Fruit fly (Drosophila melanogaster) whole organism, embryonic: ENCODE data around the gene CG16985.
A peak's percentile ranks its signal among the peaks of the same experiment; 100 is the strongest.

Source experiments
- CG12391 ChIP-seq: fragments of 200-800 bp; sonication (Bioruptor generic); optimal IDR thresholded peaks from 3 replicates; lab custom pipeline; 2018; ENCODE audit warnings: missing biosample characterization, mild to moderate bottlenecking, missing genetic modification characterization, moderate library complexity
- CG14014 ChIP-seq: fragments of 200-800 bp; sonication (Bioruptor generic); IDR thresholded peaks from 2 replicates; pipeline ENCODE4 v1.3.6; 2022; ENCODE audit warnings: missing biosample characterization, missing genetic modification characterization
- CG17612 ChIP-seq: fragments of 200-800 bp; sonication (Bioruptor generic); IDR thresholded peaks from 2 replicates; pipeline ENCODE4 v1.3.6; 2022; ENCODE audit warnings: missing biosample characterization, missing genetic modification characterization
- CG7372 ChIP-seq: fragments of 200-800 bp; sonication (Bioruptor generic); IDR thresholded peaks from 2 replicates; pipeline ENCODE4 v1.3.6; 2022; ENCODE audit warnings: missing biosample characterization, missing genetic modification characterization
- CG9932 ChIP-seq: fragments of 200-800 bp; sonication (Bioruptor generic); IDR thresholded peaks from 2 replicates; pipeline ENCODE4 v1.3.6; 2022; ENCODE audit warnings: missing biosample characterization, missing genetic modification characterization
- E2f2 ChIP-seq: fragments of 200-800 bp; sonication (Bioruptor generic); IDR thresholded peaks from 2 replicates; pipeline ENCODE4 v1.3.6; 2022; ENCODE audit warnings: missing biosample characterization, missing genetic modification characterization
- Eip74EF ChIP-seq, 2 experiments: fragments of 200-800 bp in 1 of 2; fragments of >200 bp in 1 of 2; sonication (Bioruptor generic) in 1 of 2; optimal IDR thresholded peaks; 2 replicates each; lab custom pipeline; 2017 to 2019; ENCODE audit warnings: missing biosample characterization in 2 of 2, missing genetic modification characterization in 2 of 2, mild to moderate bottlenecking in 1 of 2, moderate library complexity in 1 of 2
- Max ChIP-seq: fragments of 200-800 bp; sonication (Bioruptor generic); optimal IDR thresholded peaks from 2 replicates; lab custom pipeline; 2016; ENCODE audit warnings: missing biosample characterization, mild to moderate bottlenecking, missing genetic modification characterization
- Vsx1 ChIP-seq: fragments of 200-800 bp; sonication (Bioruptor generic); optimal IDR thresholded peaks from 2 replicates; lab custom pipeline; 2017; ENCODE audit warnings: missing biosample characterization, mild to moderate bottlenecking, missing genetic modification characterization, missing genetic modification reagents
- ato ChIP-seq: fragments of 200-800 bp; sonication (Bioruptor generic); IDR thresholded peaks from 2 replicates; pipeline ENCODE4 v1.3.6; 2022; ENCODE audit warnings: missing biosample characterization, missing genetic modification characterization; ENCODE audit not compliant: partially characterized antibody
- fru ChIP-seq: fragments of >200 bp; optimal IDR thresholded peaks from 2 replicates; lab custom pipeline; 2017
- gsb-n ChIP-seq: fragments of 200-800 bp; sonication (Bioruptor generic); optimal IDR thresholded peaks from 3 replicates; lab custom pipeline; 2018; ENCODE audit warnings: missing biosample characterization, mild to moderate bottlenecking, missing genetic modification characterization
- run ChIP-seq: fragments of 200-800 bp; sonication (Bioruptor generic); optimal IDR thresholded peaks from 3 replicates; lab custom pipeline; 2018; ENCODE audit warnings: missing biosample characterization, mild to moderate bottlenecking, missing genetic modification characterization

DNA sequence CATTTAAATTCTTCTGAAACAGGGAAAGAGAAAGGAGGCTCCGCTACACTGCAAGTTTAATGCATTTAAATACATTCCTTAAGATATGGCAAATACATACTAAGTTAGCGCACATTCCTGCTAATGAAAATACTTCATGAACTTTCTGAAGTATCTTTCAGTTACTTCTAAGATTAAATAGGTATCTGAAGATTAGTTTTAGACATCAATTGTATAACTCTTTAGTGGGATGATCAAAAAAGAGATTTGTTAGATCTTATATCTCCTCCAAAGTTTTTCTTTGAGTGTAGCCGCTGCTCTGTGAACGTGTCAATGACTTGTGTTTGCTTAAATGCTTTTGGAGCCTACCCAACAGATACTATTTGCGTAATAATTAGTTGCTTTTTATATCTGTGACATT lies 23.9 kb upstream of the CG16985 start:
- TF ChIP-seq CG7372 (GFP tag; lab: Robert Waterston, UW) = no peak
- no peak for TF ChIP-seq CG9932
- no peak for TF ChIP-seq ato (GFP tag; lab: Robert Waterston, UW)
- no peak for TF ChIP-seq Max (GFP tag; lab: Kevin White, UChicago)
- TF ChIP-seq run (tag; lab: Kevin White, UChicago) = no peak
- no peak for TF ChIP-seq Vsx1
- no peak for TF ChIP-seq gsb-n (tag; lab: Kevin White, UChicago)
- TF ChIP-seq CG12391 (tag; lab: Kevin White, UChicago) = no peak
- TF ChIP-seq CG17612 (GFP tag; lab: Robert Waterston, UW) = no peak
- TF ChIP-seq CG14014 (GFP tag; lab: Robert Waterston, UW) = 0 out of 2 replicates have a peak, but pooled peaks have one; percentile 28
- TF ChIP-seq Eip74EF (GFP tag; optimal IDR thresholded peaks at IDR 0.05; lab: Kevin White, UChicago) = no peak
- TF ChIP-seq fru (lab: Kevin White, UChicago) = no peak
- no peak for TF ChIP-seq E2f2 (GFP tag; lab: Robert Waterston, UW)
